Worm (Caenorhabditis elegans) whole organism, young adult: Measurements from ENCODE around the gene C33C12.1.

ENCODE experiments used
- B0019.2 ChIP-seq: fragments of 200-800 bp; sonication (Bioruptor generic); conservative IDR thresholded peaks from 2 replicates; pipeline ENCODE4 v1.3.6; 2022; ENCODE audit warnings: missing genetic modification reagents, missing genetic modification characterization, missing compliant biosample characterization
- B0261.1 ChIP-seq: sonication (generic microtip); optimal IDR thresholded peaks from 2 replicates; lab custom pipeline; 2016; ENCODE audit warnings: mild to moderate bottlenecking, missing genetic modification characterization, moderate library complexity, missing compliant biosample characterization
- C06A6.2 ChIP-seq: fragments of 200-800 bp; sonication (Bioruptor generic); conservative IDR thresholded peaks from 2 replicates; pipeline ENCODE4 v1.3.6; 2022; ENCODE audit warnings: missing genetic modification characterization, missing compliant biosample characterization
- C17E4.6 ChIP-seq: fragments of 200-800 bp; sonication (Bioruptor generic); IDR thresholded peaks from 2 replicates; pipeline ENCODE4 v1.3.6; 2022; ENCODE audit warnings: missing genetic modification reagents, missing genetic modification characterization, missing compliant biosample characterization
- D2030.7 ChIP-seq: fragments of 200-800 bp; sonication (Bioruptor generic); IDR thresholded peaks from 2 replicates; pipeline ENCODE4 v1.3.6; 2022; ENCODE audit warnings: missing genetic modification reagents, missing genetic modification characterization, missing compliant biosample characterization
- F10E7.11 ChIP-seq: sonication (generic microtip); optimal IDR thresholded peaks from 2 replicates; lab custom pipeline; 2017; ENCODE audit warnings: mild to moderate bottlenecking, missing genetic modification characterization, moderate library complexity, missing compliant biosample characterization
- F22D6.2 ChIP-seq: sonication (generic microtip); optimal IDR thresholded peaks from 2 replicates; lab custom pipeline; 2016; ENCODE audit warnings: mild to moderate bottlenecking, missing genetic modification characterization, missing compliant biosample characterization
- F33H1.4 ChIP-seq: fragments of 200-800 bp; sonication (Bioruptor generic); IDR thresholded peaks from 2 replicates; pipeline ENCODE4 v1.3.6; 2022; ENCODE audit warnings: missing genetic modification reagents, missing genetic modification characterization, missing compliant biosample characterization
- F52B5.7 ChIP-seq: sonication (generic microtip); optimal IDR thresholded peaks from 2 replicates; lab custom pipeline; 2016; ENCODE audit warnings: mild to moderate bottlenecking, missing genetic modification characterization, missing compliant biosample characterization
- Y56A3A.18 ChIP-seq: fragments of 200-800 bp; sonication (Bioruptor generic); IDR thresholded peaks from 2 replicates; pipeline ENCODE4 v1.3.6; 2022; ENCODE audit warnings: missing genetic modification reagents, missing genetic modification characterization, missing compliant biosample characterization
- ZK185.1 ChIP-seq: sonication (generic microtip); optimal IDR thresholded peaks from 2 replicates; lab custom pipeline; 2016; ENCODE audit warnings: mild to moderate bottlenecking, missing genetic modification characterization, missing compliant biosample characterization; ENCODE audit not compliant: poor library complexity, severe bottlenecking
- attf-5 ChIP-seq: fragments of 200-800 bp; sonication (Bioruptor generic); optimal IDR thresholded peaks from 2 replicates; lab custom pipeline; 2018; ENCODE audit warnings: mild to moderate bottlenecking, missing genetic modification characterization, missing compliant biosample characterization
- bed-1 ChIP-seq: fragments of 200-800 bp; sonication (Bioruptor generic); IDR thresholded peaks from 2 replicates; pipeline ENCODE4 v1.3.6; 2022; ENCODE audit warnings: missing genetic modification reagents, missing genetic modification characterization, missing compliant biosample characterization
- ceh-91 ChIP-seq: fragments of 200-800 bp; sonication (Bioruptor generic); IDR thresholded peaks from 2 replicates; pipeline ENCODE4 v1.3.6; 2022; ENCODE audit warnings: missing genetic modification reagents, missing genetic modification characterization, missing compliant biosample characterization
- efl-1 ChIP-seq: fragments of 150-350 bp; optimal IDR thresholded peaks from 2 replicates; lab custom pipeline; 2014; ENCODE audit warnings: missing biosample characterization, missing genetic modification reagents, missing genetic modification characterization
- egl-18 ChIP-seq: fragments of 200-800 bp; sonication (Bioruptor generic); IDR thresholded peaks from 2 replicates; pipeline ENCODE4 v1.3.6; 2022; ENCODE audit warnings: missing genetic modification reagents, missing genetic modification characterization, missing compliant biosample characterization
- egrh-3 ChIP-seq: fragments of 200-800 bp; sonication (Bioruptor generic); IDR thresholded peaks from 2 replicates; pipeline ENCODE4 v1.3.6; 2022; ENCODE audit warnings: missing genetic modification reagents, missing genetic modification characterization, missing compliant biosample characterization
- hmg-1.2 ChIP-seq: fragments of 200-800 bp; sonication (Bioruptor generic); IDR thresholded peaks from 2 replicates; pipeline ENCODE4 v1.3.6; 2022; ENCODE audit warnings: missing genetic modification reagents, missing genetic modification characterization, missing compliant biosample characterization
- hsf-1 ChIP-seq: fragments of 200-800 bp; sonication (Bioruptor generic); IDR thresholded peaks from 2 replicates; pipeline ENCODE4 v1.3.6; 2022; ENCODE audit warnings: missing genetic modification reagents, missing genetic modification characterization, missing compliant biosample characterization
- lin-35 ChIP-seq, 3 experiments: fragments of 150-350 bp in 2 of 3; sonication (generic microtip) in 1 of 3; optimal IDR thresholded peaks; 2 replicates each; lab custom pipeline; 2014 to 2018; ENCODE audit warnings: missing biosample characterization in 3 of 3, missing genetic modification characterization in 3 of 3, missing genetic modification reagents in 3 of 3
- lin-54 ChIP-seq: fragments of 200-800 bp; sonication (Bioruptor generic); optimal IDR thresholded peaks from 2 replicates; lab custom pipeline; 2018; ENCODE audit warnings: mild to moderate bottlenecking, missing genetic modification characterization, missing compliant biosample characterization
- lsl-1 ChIP-seq: fragments of 200-800 bp; sonication (Bioruptor generic); optimal IDR thresholded peaks from 2 replicates; lab custom pipeline; 2018; ENCODE audit warnings: mild to moderate bottlenecking, missing genetic modification characterization, moderate library complexity, missing compliant biosample characterization
- madf-6 ChIP-seq: fragments of 200-800 bp; sonication (Bioruptor generic); IDR thresholded peaks from 2 replicates; pipeline ENCODE4 v1.3.6; 2022; ENCODE audit warnings: missing genetic modification reagents, missing genetic modification characterization, missing compliant biosample characterization
- madf-8 ChIP-seq: fragments of 200-800 bp; sonication (Bioruptor generic); conservative IDR thresholded peaks from 2 replicates; pipeline ENCODE4 v1.3.6; 2022; ENCODE audit warnings: missing genetic modification reagents, missing genetic modification characterization, missing compliant biosample characterization
- mcd-1 ChIP-seq: fragments of 200-800 bp; sonication (Bioruptor generic); IDR thresholded peaks from 2 replicates; pipeline ENCODE4 v1.3.6; 2022; ENCODE audit warnings: missing genetic modification reagents, missing genetic modification characterization, missing compliant biosample characterization
- mel-28 ChIP-seq: sonication (generic microtip); optimal IDR thresholded peaks from 2 replicates; lab custom pipeline; 2016; ENCODE audit warnings: borderline replicate concordance, mild to moderate bottlenecking, missing genetic modification characterization, missing compliant biosample characterization
- mes-4 ChIP-seq: sonication (generic microtip); optimal IDR thresholded peaks from 2 replicates; lab custom pipeline; 2016; ENCODE audit warnings: missing genotype, missing genetic modification characterization, missing compliant biosample characterization
- nhr-120 ChIP-seq: fragments of 200-800 bp; sonication (Bioruptor generic); IDR thresholded peaks from 2 replicates; pipeline ENCODE4 v1.3.6; 2022; ENCODE audit warnings: missing genetic modification characterization, missing compliant biosample characterization
- rec-8 ChIP-seq, 2 experiments: sonication (generic microtip); optimal IDR thresholded peaks; 2 replicates each; lab custom pipeline; 2016; ENCODE audit warnings: mild to moderate bottlenecking in 2 of 2, missing genetic modification characterization in 2 of 2, missing genetic modification reagents in 2 of 2, missing genotype in 2 of 2, missing biosample characterization in 1 of 2, missing compliant biosample characterization in 1 of 2, moderate library complexity in 1 of 2
- repo-1 ChIP-seq: sonication (generic microtip); optimal IDR thresholded peaks from 2 replicates; lab custom pipeline; 2017; ENCODE audit warnings: mild to moderate bottlenecking, missing genetic modification characterization, missing compliant biosample characterization
- snpc-3.4 ChIP-seq: sonication (generic microtip); optimal IDR thresholded peaks from 2 replicates; lab custom pipeline; 2017; ENCODE audit warnings: missing genetic modification characterization, mild to moderate bottlenecking, missing compliant biosample characterization, antibody characterized with exemption, moderate library complexity, missing genotype, missing genetic modification reagents
- snpc-4 ChIP-seq, 5 experiments: fragments of 150-350 bp in 1 of 5; sonication (generic microtip) in 4 of 5; optimal IDR thresholded peaks; 2 replicates each; lab custom pipeline; 2014 to 2018; ENCODE audit warnings: missing genetic modification characterization in 5 of 5, missing biosample characterization in 3 of 5, antibody characterized with exemption in 2 of 5, mild to moderate bottlenecking in 2 of 5, missing compliant biosample characterization in 2 of 5, missing genotype in 2 of 5, moderate library complexity in 2 of 5, missing genetic modification reagents in 1 of 5
- sptf-2 ChIP-seq: fragments of 200-800 bp; sonication (Bioruptor generic); optimal IDR thresholded peaks from 2 replicates; lab custom pipeline; 2018; ENCODE audit warnings: mild to moderate bottlenecking, missing genetic modification characterization, missing compliant biosample characterization
- ztf-18 ChIP-seq: sonication (generic microtip); optimal IDR thresholded peaks from 2 replicates; lab custom pipeline; 2016; ENCODE audit warnings: missing genotype, mild to moderate bottlenecking, missing genetic modification characterization, missing compliant biosample characterization
- ztf-22 ChIP-seq: fragments of 200-800 bp; sonication (Bioruptor generic); optimal IDR thresholded peaks from 2 replicates; lab custom pipeline; 2018; ENCODE audit warnings: mild to moderate bottlenecking, missing genetic modification characterization, moderate library complexity, missing compliant biosample characterization

Gene C33C12.1

DNA sequence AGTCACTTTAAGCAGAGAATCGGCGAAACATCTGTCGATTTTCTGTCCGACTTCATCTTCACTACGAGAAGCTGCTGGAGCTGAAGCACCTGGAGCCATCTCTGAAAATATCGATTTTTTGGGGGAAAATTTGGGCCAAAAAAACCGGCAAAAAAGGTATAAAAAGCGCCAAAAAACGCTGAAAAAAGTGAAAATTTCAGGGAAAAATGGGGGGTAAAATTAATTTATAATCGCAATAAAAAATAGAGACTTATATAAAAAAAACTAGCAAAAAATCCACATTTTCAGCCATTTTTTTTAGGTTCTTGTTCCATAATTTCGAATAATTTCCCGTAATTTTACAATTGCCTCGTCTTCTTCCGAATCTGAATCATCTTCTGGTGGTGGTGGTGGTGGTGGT is 27.6 kb downstream of the C33C12.1 start, which contains the start of gene F54A3.5:
F54A3.5 (minus strand) TSS at position 101 of the 400 bp plus-strand sequence.
- TF ChIP-seq sptf-2 (GFP tag; lab: Kevin White, UChicago) (no peak), attf-5 (GFP tag; lab: Kevin White, UChicago) (no peak)

DNA sequence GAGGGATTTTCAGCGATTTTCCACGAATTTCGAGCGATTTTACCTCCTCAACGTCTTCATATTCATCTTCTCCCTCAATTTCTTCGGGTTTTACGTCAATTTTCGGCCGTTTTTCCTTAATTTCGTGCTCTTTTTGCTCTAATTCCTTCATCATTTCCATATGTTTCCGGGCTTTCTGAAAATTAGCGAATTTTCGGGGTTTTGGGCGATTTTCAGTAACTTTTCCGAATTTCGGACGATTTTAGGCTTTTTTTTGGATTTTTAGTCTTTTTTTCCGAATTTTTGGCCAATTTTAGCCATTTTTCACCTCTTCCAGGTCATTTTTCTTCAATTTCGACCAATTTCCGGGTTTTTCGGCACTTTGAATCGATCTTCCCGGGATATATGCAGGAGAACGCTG is 32.3 kb downstream of the C33C12.1 start:
- TF ChIP-seq rec-8 (tag; optimal IDR thresholded peaks at IDR 0.05; lab: Kevin White, UChicago) (no peak), C06A6.2 (GFP tag; lab: Robert Waterston, UW) (no peak), ceh-91 (GFP tag; lab: Robert Waterston, UW) (no peak), Y56A3A.18 (GFP tag; lab: Robert Waterston, UW) (no peak), B0019.2 (GFP tag; lab: Robert Waterston, UW) (no peak), snpc-4 (GFP tag; optimal IDR thresholded peaks at IDR 0.05; lab: Kevin White, UChicago) (no peak), snpc-4 (tag; optimal IDR thresholded peaks at IDR 0.05; lab: Kevin White, UChicago) (no peak)

DNA sequence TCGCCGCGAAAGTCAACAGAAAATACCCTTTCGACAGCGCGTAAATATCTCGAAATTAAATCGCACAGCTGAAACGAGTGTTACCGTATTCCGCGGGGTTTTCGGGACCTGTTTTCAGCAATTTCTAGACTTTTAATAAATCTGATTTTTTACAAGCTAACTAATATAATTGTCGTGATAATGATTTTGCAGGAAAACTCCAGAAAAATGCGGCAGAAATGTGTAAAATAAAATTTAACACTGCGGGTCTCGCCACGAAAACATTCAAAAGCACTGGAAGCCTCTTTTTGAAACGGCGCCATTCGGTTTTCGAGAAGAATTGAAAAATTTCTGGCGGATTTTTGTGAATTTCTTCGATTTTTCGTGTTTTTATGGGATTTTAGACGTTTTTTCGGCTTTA is 34.4 kb downstream of the C33C12.1 start, which contains the start of gene F54A3.6:
F54A3.6 (minus strand) TSS at position 42 of the 400 bp plus-strand sequence.
- TF ChIP-seq hmg-1.2 (GFP tag; lab: Robert Waterston, UW) (peak; percentile 25; the same call in 1 of the 2 replicates), hsf-1 (GFP tag; lab: Robert Waterston, UW) (peak; percentile 80), D2030.7 (GFP tag; lab: Robert Waterston, UW) (peak; percentile 52; the same call in 1 of the 2 replicates), efl-1 (GFP tag; lab: Kevin White, UChicago) (peak; percentile 17), mcd-1 (GFP tag; lab: Robert Waterston, UW) (0 out of 2 replicates have a peak, but pooled peaks have one; percentile 29), lsl-1 (GFP tag; lab: Kevin White, UChicago) (peak; percentile 73), F33H1.4 (peak; percentile 89), madf-6 (GFP tag; lab: Robert Waterston, UW) (peak; percentile 68), madf-8 (peak; percentile 30; the same call in 1 of the 2 replicates)

DNA sequence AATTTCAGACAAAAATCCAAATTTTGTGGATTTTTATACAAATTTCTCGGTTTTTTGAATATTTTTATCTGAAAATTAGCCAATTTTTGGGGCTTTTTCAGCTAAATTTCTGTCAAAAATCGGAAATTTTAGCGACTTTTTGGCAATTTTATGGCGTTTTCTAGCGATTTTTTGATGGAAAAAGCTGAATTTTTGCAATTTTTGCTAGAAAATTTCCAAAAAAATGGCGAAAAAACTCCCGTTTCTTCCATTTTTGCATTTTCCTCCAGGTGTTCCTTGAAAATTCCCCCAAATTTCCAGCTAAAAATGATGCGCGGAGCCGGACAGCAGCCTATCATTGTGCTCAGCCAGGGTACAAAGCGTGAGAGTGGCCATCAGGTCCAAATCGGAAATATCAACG is 35.2 kb downstream of the C33C12.1 start, which contains the start of gene cct-3:
cct-3 (plus strand) TSS at position 301 of the 400 bp plus-strand sequence.
- TF ChIP-seq bed-1 (GFP tag; lab: Robert Waterston, UW): no peak
- no peak for TF ChIP-seq madf-6 (GFP tag; lab: Robert Waterston, UW)
- no peak for TF ChIP-seq ZK185.1 (tag; lab: Kevin White, UChicago)
- TF ChIP-seq ztf-18: no peak
- no peak for TF ChIP-seq snpc-4 (GFP tag; optimal IDR thresholded peaks at IDR 0.05; lab: Kevin White, UChicago)
- TF ChIP-seq snpc-4 (tag; optimal IDR thresholded peaks at IDR 0.05; lab: Kevin White, UChicago): no peak
- TF ChIP-seq B0261.1: no peak
- TF ChIP-seq F22D6.2 (tag; lab: Kevin White, UChicago): no peak
- no peak for TF ChIP-seq lin-54 (GFP tag; lab: Kevin White, UChicago)
- TF ChIP-seq egl-18 (GFP tag; lab: Robert Waterston, UW): no peak
- no peak for TF ChIP-seq mel-28
- TF ChIP-seq C17E4.6 (GFP tag; lab: Robert Waterston, UW): no peak
- TF ChIP-seq egrh-3 (GFP tag; lab: Robert Waterston, UW): no peak
- TF ChIP-seq snpc-3.4 (tag; lab: Kevin White, UChicago): no peak
- TF ChIP-seq repo-1 (tag; lab: Kevin White, UChicago): no peak

DNA sequence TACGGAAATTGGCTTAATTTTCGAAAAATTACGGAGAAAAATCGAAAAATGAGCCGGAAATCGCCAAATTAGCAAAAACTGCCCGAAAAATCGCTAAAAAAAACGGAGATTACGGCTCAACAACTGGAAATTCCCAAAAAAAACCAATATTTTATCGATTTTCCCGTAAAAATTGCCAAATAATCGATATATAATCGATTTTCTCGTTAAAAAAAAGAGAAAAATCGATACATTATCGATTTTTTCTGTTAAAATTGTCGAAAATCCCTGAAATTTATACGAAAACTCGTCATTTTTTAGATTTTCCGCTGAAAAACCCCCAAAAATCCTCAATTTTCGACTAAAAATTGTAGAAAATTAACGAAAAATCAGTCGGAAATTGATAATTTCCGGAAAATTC is 38.3 kb downstream of the C33C12.1 start:
- TF ChIP-seq ztf-22 (no peak), F10E7.11 (tag; lab: Kevin White, UChicago) (no peak), lin-35 (GFP tag; optimal IDR thresholded peaks at IDR 0.05; lab: Kevin White, UChicago) (no peak), mes-4 (tag; lab: Kevin White, UChicago) (no peak), nhr-120 (GFP tag; lab: Robert Waterston, UW) (no peak), F52B5.7 (tag; lab: Kevin White, UChicago) (no peak), ceh-91 (GFP tag; lab: Robert Waterston, UW) (no peak)
- TF ChIP-seq, all 124 proteins: peak for 0
